Worm (Caenorhabditis elegans): ENCODE results near the gene C26F1.3.

The C26F1.3 gene

DNA sequence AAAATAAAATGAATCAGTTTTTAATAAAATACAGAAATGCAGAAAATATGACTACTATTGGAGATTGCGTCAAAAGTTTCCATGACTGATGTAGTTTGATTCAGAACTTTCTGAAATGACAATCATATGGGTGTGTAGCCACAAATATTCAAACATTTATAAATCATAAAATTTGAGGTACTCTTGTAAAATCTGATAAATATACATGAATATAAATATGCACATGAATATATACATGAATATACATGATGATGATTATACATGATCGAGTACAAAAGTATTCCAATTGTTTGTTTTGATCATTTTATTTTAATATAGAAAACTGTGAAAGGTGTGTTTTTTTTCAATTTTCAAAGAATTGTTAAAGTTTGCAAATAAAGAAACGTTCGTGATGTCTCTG is 22.5 kb upstream of the C26F1.3 start, which contains the start of gene T05B11.4:
Gene T05B11.4 (minus strand): TSS at position 101 of the 400 bp plus-strand sequence.
- no peak for TF ChIP-seq unc-62 (GFP tag; optimal IDR thresholded peaks at IDR 0.05)

ce11 chrV:7755991-7756390 is 21.1 kb upstream of the C26F1.3 start:
- TF ChIP-seq unc-62 (GFP tag; optimal IDR thresholded peaks at IDR 0.05) = no peak

DNA sequence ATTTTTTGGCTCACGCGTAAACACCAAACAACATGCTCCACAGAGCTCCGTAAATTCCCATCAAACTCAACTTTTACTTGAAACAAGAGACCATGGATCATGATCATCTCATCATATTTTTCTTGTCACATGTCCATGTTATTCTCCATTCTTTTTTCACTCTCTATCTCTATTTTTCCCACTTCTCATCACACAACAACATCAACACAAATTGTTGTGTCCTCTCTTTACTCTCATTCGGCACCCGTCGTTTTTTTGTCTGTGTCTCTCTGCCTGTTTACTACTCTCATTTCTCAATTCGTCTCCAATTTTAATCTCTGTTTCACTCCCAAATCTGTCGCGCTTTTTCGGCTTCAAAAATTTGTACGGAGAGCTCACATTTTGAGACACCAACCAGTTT is 17.8 kb upstream of the C26F1.3 start:
- no peak for TF ChIP-seq unc-62 (GFP tag; optimal IDR thresholded peaks at IDR 0.05)

DNA sequence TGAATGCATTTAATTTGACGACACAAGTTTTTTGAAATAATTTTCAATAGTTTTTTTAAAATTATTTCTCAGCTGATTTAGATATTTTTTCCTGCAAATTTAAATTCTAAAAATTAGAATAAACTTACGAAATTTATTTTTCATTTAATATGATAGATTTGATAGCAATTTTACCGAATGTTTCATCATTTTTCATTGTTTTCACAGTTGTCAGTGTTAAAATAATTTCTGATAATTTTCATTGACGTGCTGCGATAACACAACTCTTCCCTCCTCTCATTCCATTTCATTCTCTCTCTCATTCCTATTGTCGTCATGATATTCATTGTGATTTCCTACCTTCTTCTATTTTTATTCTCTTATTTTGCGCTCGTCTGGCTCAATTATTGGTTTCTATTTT is 16.9 kb upstream of the C26F1.3 start, which contains the start of gene hint-3:
Gene hint-3 (plus strand): TSS at position 301 of the 400 bp plus-strand sequence.
- no peak for TF ChIP-seq unc-62 (GFP tag; optimal IDR thresholded peaks at IDR 0.05)

DNA sequence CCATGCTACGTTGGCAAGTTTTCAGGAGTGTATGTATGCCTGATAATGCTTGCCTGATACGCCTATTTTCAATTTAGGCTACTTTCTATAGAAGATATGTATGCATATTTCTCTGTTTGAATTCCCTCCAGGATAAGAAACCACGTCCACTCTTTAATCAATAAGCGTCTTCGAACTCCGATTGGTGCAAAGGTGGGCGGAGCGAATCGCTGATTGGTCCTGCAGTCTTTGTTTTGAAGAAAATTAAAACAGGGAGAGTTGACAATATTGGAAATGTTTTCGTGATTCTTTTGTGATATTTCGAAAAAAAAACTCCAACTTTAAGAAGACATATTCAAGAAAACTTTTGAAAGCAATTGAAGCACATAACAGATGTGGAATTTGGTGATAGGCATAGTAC is 15.2 kb upstream of the C26F1.3 start:
- no peak for TF ChIP-seq unc-62 (GFP tag; optimal IDR thresholded peaks at IDR 0.05)

DNA sequence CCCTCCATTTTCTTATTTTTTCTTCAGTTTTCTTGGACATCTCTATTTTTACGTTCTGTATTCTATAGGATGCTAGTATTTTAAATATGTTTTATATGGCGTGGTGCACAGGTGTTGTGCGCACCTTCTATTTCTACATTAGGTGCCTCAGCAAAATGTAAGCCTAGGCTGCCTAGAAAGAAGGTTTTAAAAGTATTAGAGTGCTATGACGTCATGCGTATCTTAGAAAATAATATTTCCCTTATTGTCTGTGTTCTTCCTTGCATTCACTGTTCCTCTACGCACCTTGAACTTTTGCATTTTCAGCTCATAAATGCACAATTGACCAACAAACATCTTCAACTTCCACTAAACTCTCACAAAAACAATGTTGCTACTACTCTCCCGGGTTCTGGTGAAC is 6.1 kb upstream of the C26F1.3 start, which contains the start of gene frpr-3:
Gene frpr-3 (plus strand): TSS at position 301 of the 400 bp plus-strand sequence.
- no peak for TF ChIP-seq unc-62 (GFP tag; optimal IDR thresholded peaks at IDR 0.05)

- TF ChIP-seq unc-62 (GFP tag; optimal IDR thresholded peaks at IDR 0.05) = no peak
Observed at ce11 chrV:7773647-7774046, 3.5 kb upstream of the C26F1.3 start.

DNA sequence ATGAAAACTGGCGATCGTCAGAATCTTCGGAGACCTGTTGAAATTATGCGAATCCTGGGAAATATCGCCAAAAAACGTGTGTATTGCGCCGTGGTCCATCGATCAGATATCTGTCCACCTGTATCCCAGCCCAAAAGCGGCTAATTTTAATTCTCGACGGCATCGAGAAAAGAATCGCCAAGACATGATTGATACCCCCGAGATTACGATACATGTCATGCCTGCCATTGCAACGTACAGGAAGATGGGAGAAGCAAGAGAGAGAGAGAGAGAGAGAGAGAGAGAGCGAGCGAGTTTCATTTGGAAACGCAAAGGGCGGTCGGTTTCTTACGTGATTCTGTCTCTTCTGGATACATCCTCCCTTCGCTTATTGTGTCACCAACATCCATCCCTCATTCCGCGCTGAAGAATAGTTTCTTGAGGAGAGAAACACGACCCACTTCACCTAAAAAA is 2.9 kb upstream of the C26F1.3 start, which contains the start of gene grl-10:
Gene grl-10 (plus strand): TSS at position 403 of the 453 bp plus-strand sequence.
- TF ChIP-seq unc-62 (GFP tag; optimal IDR thresholded peaks at IDR 0.05) = no peak

ce11 chrV:7775226-7775625 is 1.9 kb upstream of the C26F1.3 start:
- TF ChIP-seq unc-62 (GFP tag; optimal IDR thresholded peaks at IDR 0.05) = no peak

DNA sequence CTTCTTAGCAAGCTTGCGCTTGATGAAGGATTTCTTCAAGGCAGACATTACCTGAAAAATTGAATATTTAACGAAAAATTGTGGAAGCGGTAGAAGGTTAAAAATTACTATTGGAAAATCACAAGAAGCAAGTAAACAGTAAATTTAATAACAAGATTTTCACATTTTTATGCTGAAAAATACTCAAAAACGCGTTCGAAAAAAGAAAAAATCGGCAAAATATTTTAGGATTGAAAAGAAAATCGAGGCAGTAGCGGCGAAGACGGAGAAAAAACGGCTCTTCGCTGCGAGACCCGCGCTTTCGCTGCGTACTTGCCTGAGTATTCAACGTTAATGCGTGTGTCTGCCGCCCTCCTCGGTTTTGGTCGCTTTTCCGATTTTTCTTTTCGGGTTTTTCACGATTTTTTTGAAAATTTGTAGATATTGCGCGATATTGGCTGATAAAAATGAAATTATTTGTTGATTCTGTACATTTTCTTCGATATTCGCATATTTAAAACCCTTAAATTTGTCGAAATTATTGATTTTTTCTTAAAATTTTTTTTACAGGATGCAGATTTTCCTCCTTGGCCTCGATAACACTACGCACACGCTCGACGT is 971 bp upstream of the C26F1.3 start, which contains the start of the genes rpl-39 and rps-30:
Gene rpl-39 (minus strand): TSS at position 51 of the 600 bp plus-strand sequence.
Gene rps-30 (plus strand): TSS at position 550 of the 600 bp plus-strand sequence.
- TF ChIP-seq unc-62 (GFP tag; optimal IDR thresholded peaks at IDR 0.05) = no peak

DNA sequence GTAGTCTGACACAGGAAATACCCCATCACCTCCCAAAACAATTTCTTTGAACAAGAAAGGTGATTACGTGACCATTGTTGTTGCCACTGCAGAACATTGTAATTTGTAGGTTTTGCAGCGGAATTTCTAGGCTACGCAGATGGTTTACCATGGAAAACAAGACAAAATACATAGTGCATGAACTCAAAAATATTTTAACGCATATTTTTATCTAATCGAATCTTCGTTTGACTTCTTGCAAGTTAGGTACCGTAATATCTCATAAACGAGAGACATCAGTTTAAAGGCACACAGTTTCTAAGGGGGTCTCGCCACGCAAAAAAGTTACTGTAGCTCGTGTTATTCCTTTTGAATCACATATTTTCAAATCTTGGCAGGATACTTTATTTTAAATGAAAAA is 1.9 kb downstream of the C26F1.3 start:
- TF ChIP-seq unc-62 (GFP tag; optimal IDR thresholded peaks at IDR 0.05) = no peak

DNA sequence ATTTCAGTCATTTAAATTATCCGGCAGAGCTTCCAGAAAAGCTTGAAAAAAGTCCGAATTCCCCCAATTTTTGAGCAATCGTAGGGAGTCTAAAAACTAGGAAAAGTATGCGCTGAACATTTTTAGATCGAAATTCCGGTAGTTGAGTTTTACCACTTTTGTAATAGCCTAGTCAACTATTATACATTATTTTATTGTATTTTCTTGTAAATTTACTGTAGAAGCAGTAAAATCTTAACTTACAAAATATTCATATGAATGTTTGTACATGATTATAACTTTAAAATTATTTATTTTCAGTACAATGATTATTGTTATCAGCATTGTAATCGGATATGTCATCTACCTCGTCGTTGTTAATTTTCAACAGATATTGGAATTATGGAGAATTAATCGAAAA is 4.4 kb downstream of the C26F1.3 start, which contains the start of gene cyp-32A1:
Gene cyp-32A1 (plus strand): TSS at position 301 of the 400 bp plus-strand sequence.
- no peak for TF ChIP-seq unc-62 (GFP tag; optimal IDR thresholded peaks at IDR 0.05)

DNA sequence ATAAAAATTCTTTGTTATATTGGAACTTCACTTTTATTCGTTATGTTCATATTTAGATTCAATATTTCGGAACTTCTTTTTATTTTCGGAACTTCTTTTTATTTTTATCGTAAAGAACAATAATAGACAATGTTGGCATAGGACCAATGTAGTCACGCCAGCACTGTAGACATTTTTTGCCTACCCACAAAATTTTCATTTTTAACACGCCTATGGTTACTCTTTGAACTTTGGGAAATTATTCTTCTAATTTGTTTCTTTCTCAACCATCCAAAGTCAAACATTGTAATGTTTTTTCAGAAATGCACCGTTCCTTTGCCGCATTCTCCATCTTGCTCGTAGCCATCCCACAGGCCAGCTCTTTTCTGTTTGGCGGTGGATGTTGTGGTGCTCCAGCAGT is 8.0 kb downstream of the C26F1.3 start, which contains the start of gene C26F1.1:
Gene C26F1.1 (plus strand): TSS at position 301 of the 400 bp plus-strand sequence.
- no peak for TF ChIP-seq unc-62 (GFP tag; optimal IDR thresholded peaks at IDR 0.05)

ce11 chrV:7785885-7786284 is 8.8 kb downstream of the C26F1.3 start:
- TF ChIP-seq unc-62 (GFP tag; optimal IDR thresholded peaks at IDR 0.05) = no peak

DNA sequence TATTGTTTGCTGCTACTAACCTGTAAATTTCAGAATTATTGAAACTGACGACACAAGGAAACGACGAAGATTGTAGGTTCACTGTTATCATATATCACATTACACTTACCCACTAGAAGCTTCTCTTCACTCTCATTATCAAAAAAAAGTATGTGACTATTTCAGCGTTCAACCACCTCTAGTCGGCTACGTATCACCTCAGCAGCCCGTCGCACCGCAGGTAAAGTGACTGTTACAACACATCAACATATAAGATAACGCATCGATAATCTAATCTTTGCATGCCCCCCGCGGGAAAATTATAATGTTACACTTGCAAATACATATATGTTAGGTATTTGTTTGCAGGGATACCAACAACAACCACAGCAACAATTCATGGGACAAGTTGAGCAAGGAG is 9.5 kb downstream of the C26F1.3 start:
- no peak for TF ChIP-seq unc-62 (GFP tag; optimal IDR thresholded peaks at IDR 0.05)

ce11 chrV:7793067-7793466 is 16.0 kb downstream of the C26F1.3 start, which contains the start of gene flp-21:
flp-21 (plus strand) TSS chrV:7793367.
- no peak for TF ChIP-seq unc-62 (GFP tag; optimal IDR thresholded peaks at IDR 0.05)

ce11 chrV:7798079-7798478 is 21.0 kb downstream of the C26F1.3 start, which contains the start of gene ZK742.7:
ZK742.7 (plus strand) TSS chrV:7798379.
- no peak for TF ChIP-seq unc-62 (GFP tag; optimal IDR thresholded peaks at IDR 0.05)
